Worm (Caenorhabditis elegans) whole organism, young adult: ENCODE measurements around the gene Y54G2A.10.

Experiments
- D2030.7 ChIP-seq: fragments of 200-800 bp; sonication (Bioruptor generic); IDR thresholded peaks from 2 replicates; pipeline ENCODE4 v1.3.6; 2022; ENCODE audit warnings: missing genetic modification reagents, missing genetic modification characterization, missing compliant biosample characterization
- tlf-1 ChIP-seq: fragments of 200-800 bp; sonication (Bioruptor generic); optimal IDR thresholded peaks from 2 replicates; lab custom pipeline; 2018; ENCODE audit warnings: mild to moderate bottlenecking, missing genetic modification characterization, missing compliant biosample characterization

- TF ChIP-seq tlf-1 (GFP tag; lab: Kevin White, UChicago) (no peak), D2030.7 (no peak)
These were observed 26.8 kb downstream of the Y54G2A.10 start for ce11 chrIV:2826335-2826734.
